Fruit fly (Drosophila melanogaster) whole organism, embryonic: Measurements from ENCODE around the gene CG14423.

Experiments used
- B-H2 ChIP-seq: fragments of 200-800 bp; sonication (Bioruptor generic); optimal IDR thresholded peaks from 2 replicates; lab custom pipeline; 2018; ENCODE audit warnings: missing biosample characterization, mild to moderate bottlenecking, missing genetic modification characterization
- BEAF-32 ChIP-seq: fragments of 200-800 bp; sonication (Bioruptor generic); optimal IDR thresholded peaks from 3 replicates; lab custom pipeline; 2017; ENCODE audit warnings: missing biosample characterization, missing genetic modification characterization, mild to moderate bottlenecking, moderate library complexity, missing genetic modification reagents
- BtbVII ChIP-seq: fragments of 200-800 bp; sonication (Bioruptor generic); optimal IDR thresholded peaks from 3 replicates; lab custom pipeline; 2017; ENCODE audit warnings: missing biosample characterization, mild to moderate bottlenecking, missing genetic modification characterization
- CG12299 ChIP-seq: fragments of 200-800 bp; sonication (Bioruptor generic); optimal IDR thresholded peaks from 2 replicates; lab custom pipeline; 2018; ENCODE audit warnings: missing biosample characterization, mild to moderate bottlenecking, missing genetic modification characterization
- CG13287 ChIP-seq: fragments of 200-800 bp; sonication (Bioruptor generic); IDR thresholded peaks from 2 replicates; pipeline ENCODE4 v1.3.6; 2022; ENCODE audit warnings: missing biosample characterization, missing genetic modification characterization; ENCODE audit not compliant: partially characterized antibody
- CG17802 ChIP-seq: fragments of 200-800 bp; sonication (Bioruptor generic); optimal IDR thresholded peaks from 2 replicates; lab custom pipeline; 2018; ENCODE audit warnings: missing biosample characterization, mild to moderate bottlenecking, missing genetic modification characterization, moderate library complexity
- CG17912 ChIP-seq: fragments of 200-800 bp; sonication (Bioruptor generic); optimal IDR thresholded peaks from 2 replicates; lab custom pipeline; 2018; ENCODE audit warnings: missing biosample characterization, mild to moderate bottlenecking, missing genetic modification characterization
- CG18619 ChIP-seq: fragments of 200-800 bp; sonication (Bioruptor generic); optimal IDR thresholded peaks from 3 replicates; lab custom pipeline; 2017; ENCODE audit warnings: missing biosample characterization, mild to moderate bottlenecking, missing genetic modification characterization
- CG2889 ChIP-seq: fragments of 200-800 bp; sonication (Bioruptor generic); IDR thresholded peaks from 3 replicates; pipeline ENCODE4 v1.3.6; 2022; ENCODE audit warnings: missing biosample characterization, missing genetic modification characterization
- CG31365 ChIP-seq: fragments of 200-800 bp; sonication (Bioruptor generic); optimal IDR thresholded peaks from 2 replicates; lab custom pipeline; 2018; ENCODE audit warnings: missing biosample characterization, mild to moderate bottlenecking, missing genetic modification characterization
- CG31388 ChIP-seq: fragments of 200-800 bp; sonication (Bioruptor generic); optimal IDR thresholded peaks from 2 replicates; lab custom pipeline; 2016; ENCODE audit warnings: missing biosample characterization, missing genetic modification characterization
- CG32767 ChIP-seq: fragments of 200-800 bp; sonication (Bioruptor generic); IDR thresholded peaks from 2 replicates; pipeline ENCODE4 v1.3.6; 2022; ENCODE audit warnings: missing biosample characterization, missing genetic modification characterization
- CG3726 ChIP-seq: fragments of 200-800 bp; sonication (Bioruptor generic); IDR thresholded peaks from 3 replicates; pipeline ENCODE4, ENCODE4 v1.3.6; 2022; ENCODE audit warnings: missing biosample characterization, missing genetic modification characterization
- CG3838 ChIP-seq: fragments of 200-800 bp; sonication (Bioruptor generic); optimal IDR thresholded peaks from 3 replicates; lab custom pipeline; 2016; ENCODE audit warnings: missing biosample characterization, missing genetic modification characterization
- CG4328 ChIP-seq: fragments of 200-800 bp; sonication (Bioruptor generic); optimal IDR thresholded peaks from 3 replicates; lab custom pipeline; 2017; ENCODE audit warnings: missing biosample characterization, missing genetic modification reagents, missing genetic modification characterization
- CG6272 ChIP-seq: fragments of 200-800 bp; sonication (Bioruptor generic); IDR thresholded peaks from 2 replicates; pipeline ENCODE4 v1.3.6; 2022; ENCODE audit warnings: missing biosample characterization, missing genetic modification characterization
- CG6689 ChIP-seq: fragments of 200-800 bp; sonication (Bioruptor generic); IDR thresholded peaks from 2 replicates; pipeline ENCODE4 v1.3.6; 2022; ENCODE audit warnings: missing biosample characterization, missing genetic modification characterization
- CG6791 ChIP-seq: fragments of 200-800 bp; sonication (Bioruptor generic); IDR thresholded peaks from 3 replicates; pipeline ENCODE4 v1.3.6; 2022; ENCODE audit warnings: missing biosample characterization, missing genetic modification characterization; ENCODE audit not compliant: partially characterized antibody
- CG7839 ChIP-seq: fragments of 200-800 bp; sonication (Bioruptor generic); optimal IDR thresholded peaks from 3 replicates; lab custom pipeline; 2018; ENCODE audit warnings: missing biosample characterization, mild to moderate bottlenecking, missing genetic modification characterization, moderate library complexity
- CG9817 ChIP-seq: fragments of 200-800 bp; sonication (Bioruptor generic); optimal IDR thresholded peaks from 2 replicates; lab custom pipeline; 2018; ENCODE audit warnings: missing biosample characterization, mild to moderate bottlenecking, missing genetic modification characterization, moderate library complexity
- Doc2 ChIP-seq: fragments of 200-800 bp; sonication (Bioruptor generic); IDR thresholded peaks from 2 replicates; pipeline ENCODE4 v1.3.6; 2022; ENCODE audit warnings: missing biosample characterization, missing genetic modification characterization
- ERR ChIP-seq: fragments of 200-800 bp; sonication (Bioruptor generic); optimal IDR thresholded peaks from 2 replicates; lab custom pipeline; 2016; ENCODE audit warnings: missing biosample characterization, missing genetic modification characterization
- Jarid2 ChIP-seq: fragments of 200-800 bp; sonication (Bioruptor generic); optimal IDR thresholded peaks from 3 replicates; lab custom pipeline; 2017; ENCODE audit warnings: mild to moderate bottlenecking, missing biosample characterization, missing genetic modification reagents, missing genetic modification characterization
- Lpt ChIP-seq: fragments of >200 bp; optimal IDR thresholded peaks from 2 replicates; lab custom pipeline; 2018; ENCODE audit warnings: missing biosample characterization, missing genetic modification characterization
- Med ChIP-seq: fragments of 200-800 bp; sonication (Bioruptor generic); peaks from one replicate; lab custom pipeline; 2016; ENCODE audit warnings: missing biosample characterization, missing genetic modification characterization, mild to moderate bottlenecking, inconsistent platforms, moderate library complexity
- NFAT ChIP-seq: fragments of 200-800 bp; sonication (Bioruptor generic); IDR thresholded peaks from 2 replicates; pipeline ENCODE4 v1.3.6; 2022; ENCODE audit warnings: missing biosample characterization, missing genetic modification characterization
- Ravus ChIP-seq: fragments of 200-800 bp; sonication (Bioruptor generic); IDR thresholded peaks from 2 replicates; pipeline ENCODE4 v1.3.6; 2022; ENCODE audit warnings: missing biosample characterization, missing genetic modification characterization
- Scr ChIP-seq: fragments of 200-800 bp; sonication (Bioruptor generic); IDR thresholded peaks from 2 replicates; pipeline ENCODE4 v1.3.6; 2022; ENCODE audit warnings: missing biosample characterization, missing genetic modification characterization; ENCODE audit not compliant: partially characterized antibody
- Xrp1 ChIP-seq: fragments of 200-800 bp; sonication (Bioruptor generic); IDR thresholded peaks from 2 replicates; pipeline ENCODE4 v1.3.6; 2022; ENCODE audit warnings: missing biosample characterization, missing genetic modification characterization
- ac ChIP-seq: fragments of 200-800 bp; sonication (Bioruptor generic); optimal IDR thresholded peaks from 3 replicates; lab custom pipeline; 2017; ENCODE audit warnings: missing biosample characterization, mild to moderate bottlenecking, missing genetic modification characterization
- cato ChIP-seq: fragments of 200-800 bp; sonication (Bioruptor generic); optimal IDR thresholded peaks from 2 replicates; lab custom pipeline; 2016; ENCODE audit warnings: missing biosample characterization, missing genetic modification characterization, borderline replicate concordance
- chn ChIP-seq: fragments of 200-800 bp; sonication (Bioruptor generic); optimal IDR thresholded peaks from 2 replicates; lab custom pipeline; 2016; ENCODE audit warnings: missing biosample characterization, missing genetic modification characterization
- corto ChIP-seq: fragments of 200-800 bp; sonication (Bioruptor generic); optimal IDR thresholded peaks from 2 replicates; lab custom pipeline; 2016; ENCODE audit warnings: missing biosample characterization, mild to moderate bottlenecking, missing genetic modification characterization, moderate library complexity
- crp ChIP-seq, 2 experiments: fragments of 200-800 bp; sonication (Bioruptor generic); optimal IDR thresholded peaks; 2 replicates in 1 of 2; 3 replicates in 1 of 2; lab custom pipeline; 2017; ENCODE audit warnings: missing biosample characterization in 2 of 2, missing genetic modification characterization in 2 of 2, mild to moderate bottlenecking in 1 of 2, moderate library complexity in 1 of 2
- da ChIP-seq: fragments of 200-800 bp; sonication (Bioruptor generic); optimal IDR thresholded peaks from 2 replicates; lab custom pipeline; 2016; ENCODE audit warnings: missing biosample characterization, missing genetic modification characterization
- dpn ChIP-seq, 2 experiments: fragments of 200-800 bp; sonication (Bioruptor generic); optimal IDR thresholded peaks; 3 replicates each; lab custom pipeline; 2016; ENCODE audit warnings: missing biosample characterization in 2 of 2, missing genetic modification characterization in 2 of 2
- en ChIP-seq: fragments of 200-800 bp; sonication (Bioruptor generic); optimal IDR thresholded peaks from 2 replicates; lab custom pipeline; 2016; ENCODE audit warnings: missing biosample characterization, missing genetic modification characterization
- ewg ChIP-seq: fragments of 200-800 bp; sonication (Bioruptor generic); optimal IDR thresholded peaks from 3 replicates; lab custom pipeline; 2017; ENCODE audit warnings: mild to moderate bottlenecking, missing biosample characterization, missing genetic modification reagents, missing genetic modification characterization
- fru ChIP-seq: fragments of >200 bp; optimal IDR thresholded peaks from 2 replicates; lab custom pipeline; 2017
- fu2 ChIP-seq: fragments of 200-800 bp; sonication (Bioruptor generic); optimal IDR thresholded peaks from 2 replicates; lab custom pipeline; 2016; ENCODE audit warnings: missing biosample characterization, missing genetic modification characterization
- gcm2 ChIP-seq: fragments of 200-800 bp; sonication (Bioruptor generic); optimal IDR thresholded peaks from 2 replicates; lab custom pipeline; 2016; ENCODE audit warnings: missing biosample characterization, missing genetic modification characterization
- maf-S ChIP-seq: fragments of 200-800 bp; sonication (Bioruptor generic); optimal IDR thresholded peaks from 2 replicates; lab custom pipeline; 2016; ENCODE audit warnings: missing biosample characterization, missing genetic modification characterization
- prd ChIP-seq, 3 experiments: fragments of >200 bp in 2 of 3; fragments of 200-800 bp in 1 of 3; sonication (Bioruptor generic) in 1 of 3; optimal IDR thresholded peaks in 2 of 3; IDR thresholded peaks in 1 of 3; 2 replicates in 2 of 3; 3 replicates in 1 of 3; pipeline versions ENCODE4 v1.3.6 to Lab custom; 2017 to 2022; ENCODE audit warnings: missing biosample characterization in 1 of 3, missing genetic modification characterization in 1 of 3
- sd ChIP-seq: fragments of 200-800 bp; sonication (Bioruptor generic); optimal IDR thresholded peaks from 3 replicates; lab custom pipeline; 2018; ENCODE audit warnings: missing biosample characterization, mild to moderate bottlenecking, missing genetic modification characterization, moderate library complexity
- tap ChIP-seq: fragments of 200-800 bp; optimal IDR thresholded peaks from 3 replicates; lab custom pipeline; 2019; ENCODE audit warnings: missing biosample characterization, mild to moderate bottlenecking, missing genetic modification characterization, moderate library complexity
- tll ChIP-seq, 2 experiments: fragments of 200-800 bp in 1 of 2; fragments of >200 bp in 1 of 2; sonication (Bioruptor generic) in 1 of 2; optimal IDR thresholded peaks; 2 replicates each; lab custom pipeline; 2017 to 2019; ENCODE audit warnings: missing biosample characterization in 2 of 2, missing genetic modification characterization in 2 of 2, mild to moderate bottlenecking in 1 of 2, moderate library complexity in 1 of 2
- ttk ChIP-seq: fragments of 200-800 bp; sonication (Bioruptor generic); IDR thresholded peaks from 2 replicates; pipeline ENCODE4 v2.1.2; 2022; ENCODE audit warnings: missing biosample characterization, missing genetic modification characterization
- vnd ChIP-seq: fragments of 200-800 bp; sonication (Bioruptor generic); IDR thresholded peaks from 3 replicates; pipeline ENCODE4 v1.3.6; 2022; ENCODE audit warnings: missing biosample characterization, missing genetic modification characterization; ENCODE audit not compliant: partially characterized antibody
- vvl ChIP-seq: fragments of 200-800 bp; sonication (Bioruptor generic); IDR thresholded peaks from 2 replicates; pipeline ENCODE4 v1.3.6; 2022; ENCODE audit warnings: missing biosample characterization, missing genetic modification characterization
- zf30C ChIP-seq: fragments of 200-800 bp; sonication (Bioruptor generic); optimal IDR thresholded peaks from 3 replicates; lab custom pipeline; 2018; ENCODE audit warnings: missing biosample characterization, mild to moderate bottlenecking, missing genetic modification characterization

The CG14423 gene

DNA sequence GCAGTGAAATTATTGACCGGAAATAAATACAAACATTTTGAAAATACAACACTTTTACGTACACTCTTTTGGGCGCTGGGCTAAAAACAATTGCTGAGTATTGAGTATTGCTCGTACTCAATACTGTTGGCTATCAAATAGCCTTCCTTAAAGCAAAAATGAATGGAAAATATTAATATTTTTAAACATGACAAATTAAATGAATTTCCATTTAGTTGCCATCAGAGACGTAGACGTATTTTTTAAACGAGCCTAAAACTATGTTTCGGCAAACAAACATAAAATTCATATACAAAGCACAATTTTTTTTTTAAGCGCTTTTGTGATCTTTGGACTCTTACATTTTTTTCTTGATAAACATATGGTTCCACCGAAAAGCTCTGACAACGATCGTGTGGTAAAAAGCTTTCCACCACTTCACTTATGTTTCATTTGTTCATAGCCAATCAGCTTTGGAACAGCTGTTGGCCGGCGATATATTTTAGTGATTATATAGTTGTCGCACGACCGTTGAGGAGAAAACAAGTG, 2.4 kb downstream of the CG14423 start, which contains the start of gene CG3603 (continued):
- no peak for TF ChIP-seq CG3838 (GFP tag; lab: Kevin White, UChicago)
- TF ChIP-seq prd (optimal IDR thresholded peaks at IDR 0.05; lab: Kevin White, UChicago), result no peak
- TF ChIP-seq prd (GFP tag; IDR thresholded peaks at IDR 0.05; lab: Robert Waterston, UW), result no peak
- no peak for TF ChIP-seq dpn (GFP tag; optimal IDR thresholded peaks at IDR 0.05; lab: Kevin White, UChicago)
- no peak for TF ChIP-seq ttk
- no peak for TF ChIP-seq CG32767 (GFP tag; lab: Robert Waterston, UW)
- TF ChIP-seq CG7839 (tag; lab: Kevin White, UChicago), result no peak
- TF ChIP-seq ERR, result no peak
- peak in 1 of 2 experiments; percentile 80 for TF ChIP-seq crp (GFP tag; optimal IDR thresholded peaks at IDR 0.05; lab: Kevin White, UChicago)
- TF ChIP-seq tll (GFP tag; optimal IDR thresholded peaks at IDR 0.05; lab: Kevin White, UChicago), result no peak
- TF ChIP-seq CG31365 (tag; lab: Kevin White, UChicago), result no peak
- no peak for TF ChIP-seq zf30C (GFP tag; lab: Kevin White, UChicago)
- no peak for TF ChIP-seq Jarid2 (GFP tag; lab: Kevin White, UChicago)
- TF ChIP-seq maf-S, result no peak
- no peak for TF ChIP-seq NFAT (GFP tag; lab: Robert Waterston, UW)
- no peak for TF ChIP-seq fu2 (GFP tag; lab: Kevin White, UChicago)
- no peak for TF ChIP-seq CG9817 (tag; lab: Kevin White, UChicago)
- no peak for TF ChIP-seq CG6689 (GFP tag; lab: Robert Waterston, UW)
- TF ChIP-seq B-H2, result no peak
- TF ChIP-seq CG17802, result no peak
- TF ChIP-seq CG12299 (tag; lab: Kevin White, UChicago), result peak; percentile 11
- TF ChIP-seq BEAF-32 (GFP tag; lab: Kevin White, UChicago), result peak; percentile 37
- no peak for TF ChIP-seq ewg (GFP tag; lab: Kevin White, UChicago)
- TF ChIP-seq CG2889 (GFP tag; lab: Robert Waterston, UW), result no peak
- no peak for TF ChIP-seq Lpt (GFP tag; lab: Kevin White, UChicago)
- no peak for TF ChIP-seq vnd
- no peak for TF ChIP-seq Ravus (GFP tag; lab: Robert Waterston, UW)
- no peak for TF ChIP-seq corto (GFP tag; lab: Kevin White, UChicago)
- no peak for TF ChIP-seq CG6272 (GFP tag; lab: Robert Waterston, UW)
- TF ChIP-seq Doc2 (GFP tag; lab: Robert Waterston, UW), result no peak
- TF ChIP-seq gcm2 (GFP tag; lab: Kevin White, UChicago), result no peak
- no peak for TF ChIP-seq cato (GFP tag; lab: Kevin White, UChicago)
- 0 out of 2 replicates have a peak, but pooled peaks have one; percentile 15 for TF ChIP-seq Scr (GFP tag; lab: Robert Waterston, UW)
- no peak for TF ChIP-seq fru
- TF ChIP-seq CG6791 (GFP tag; lab: Robert Waterston, UW), result no peak
- no peak for TF ChIP-seq ac (GFP tag; lab: Kevin White, UChicago)
- TF ChIP-seq CG18619 (GFP tag; lab: Kevin White, UChicago), result no peak
- TF ChIP-seq da (GFP tag; lab: Kevin White, UChicago), result no peak
- TF ChIP-seq BtbVII (GFP tag; lab: Kevin White, UChicago), result peak; percentile 38
- TF ChIP-seq CG31388 (GFP tag; lab: Kevin White, UChicago), result no peak
- TF ChIP-seq Xrp1 (GFP tag; lab: Robert Waterston, UW), result no peak
- TF ChIP-seq Med (GFP tag; lab: Kevin White, UChicago), result peak; percentile 52
- TF ChIP-seq chn (GFP tag; lab: Kevin White, UChicago), result no peak
- no peak for TF ChIP-seq CG17912 (GFP tag; lab: Kevin White, UChicago)
- no peak for TF ChIP-seq CG3726 (GFP tag; lab: Robert Waterston, UW)
- TF ChIP-seq sd, result no peak
- peak; percentile 47 for TF ChIP-seq CG13287 (GFP tag; lab: Robert Waterston, UW)
- no peak; the same call in 1 of the 2 replicates for TF ChIP-seq vvl (GFP tag; lab: Robert Waterston, UW)
- TF ChIP-seq en (GFP tag; lab: Kevin White, UChicago), result no peak
- no peak for TF ChIP-seq tap
- peak; percentile 17 for TF ChIP-seq CG4328
